Fruit fly (Drosophila melanogaster): ENCODE measurements around the gene CG3558.

The CG3558 gene

DNA sequence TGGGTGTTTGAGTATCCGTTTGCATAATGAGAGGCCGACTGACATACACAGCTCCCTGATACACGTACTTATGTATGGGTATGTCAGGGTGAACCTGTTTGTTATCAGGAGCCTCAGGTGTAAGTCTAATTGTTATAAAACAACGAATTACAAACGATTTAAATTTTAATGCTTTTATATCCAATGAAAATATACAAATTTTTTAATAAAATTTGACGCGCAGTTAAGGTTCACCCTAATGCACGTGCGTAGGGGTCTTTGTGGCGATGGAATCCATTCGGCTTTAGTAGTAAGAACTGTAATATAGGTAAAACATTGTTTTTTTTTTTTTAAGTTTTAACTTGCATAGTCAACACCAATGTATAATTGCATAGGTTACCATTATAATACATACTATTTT, 48.2 kb upstream of the CG3558 start (continued):
- TF ChIP-seq CG10274 (GFP tag; optimal IDR thresholded peaks at IDR 0.05) (no peak), CG11085 (GFP tag; IDR thresholded peaks at IDR 0.05) (no peak), yki (optimal IDR thresholded peaks at IDR 0.05) (no peak), lilli (GFP tag; optimal IDR thresholded peaks at IDR 0.05) (peak; percentile 76), Tbp (GFP tag; optimal IDR thresholded peaks at IDR 0.05) (no peak), Atf6 (GFP tag; IDR thresholded peaks at IDR 0.05) (no peak), Lhr (GFP tag; optimal IDR thresholded peaks at IDR 0.05) (no peak), CG13624 (GFP tag; optimal IDR thresholded peaks at IDR 0.05) (no peak), Oaz (GFP tag; IDR thresholded peaks at IDR 0.05) (no peak), Ets65A (GFP tag) (no peak), CG15073 (GFP tag; optimal IDR thresholded peaks at IDR 0.05) (no peak), ewg (GFP tag; optimal IDR thresholded peaks at IDR 0.05) (no peak), Trl (optimal IDR thresholded peaks at IDR 0.05) (no peak), Trl (GFP tag; optimal IDR thresholded peaks at IDR 0.05) (no peak), CG2129 (GFP tag; IDR thresholded peaks at IDR 0.05; ENCODE audit: partially characterized antibody) (no peak), cg (GFP tag; optimal IDR thresholded peaks at IDR 0.05) (no peak), danr (GFP tag; IDR thresholded peaks at IDR 0.05) (no peak), HHEX (GFP tag; optimal IDR thresholded peaks at IDR 0.05) (peak; percentile 10), phol (tag; optimal IDR thresholded peaks at IDR 0.05) (peak; percentile 9), ken (GFP tag; IDR thresholded peaks at IDR 0.05) (0 out of 3 replicates have a peak, but pooled peaks have one; percentile 26), CG15514 (GFP tag; optimal IDR thresholded peaks at IDR 0.05) (peak; percentile 19), CG7786 (GFP tag; optimal IDR thresholded peaks at IDR 0.05) (no peak), D19A (tag; optimal IDR thresholded peaks at IDR 0.05) (peak; percentile 32), CG14441 (GFP tag; IDR thresholded peaks at IDR 0.05) (no peak), onecut (GFP tag; IDR thresholded peaks at IDR 0.05) (no peak), Drgx (GFP tag; IDR thresholded peaks at IDR 0.05) (peak; percentile 57), oc (tag; optimal IDR thresholded peaks at IDR 0.05) (no peak), Sry-δ (GFP tag; optimal IDR thresholded peaks at IDR 0.05) (no peak), CG32532 (GFP tag; IDR thresholded peaks at IDR 0.05) (peak; percentile 47; the same call in 1 of the 2 replicates), CG11247 (GFP tag; IDR thresholded peaks at IDR 0.05) (no peak), CG8089 (GFP tag; optimal IDR thresholded peaks at IDR 0.05) (no peak), Xrp1 (GFP tag; IDR thresholded peaks at IDR 0.05) (no peak), CG4617 (GFP tag; optimal IDR thresholded peaks at IDR 0.05; ENCODE audit: borderline replicate concordance) (no peak), ttk (GFP tag; IDR thresholded peaks at IDR 0.05) (no peak), Rx (GFP tag; IDR thresholded peaks at IDR 0.05) (no peak), Nf-YC (tag; optimal IDR thresholded peaks at IDR 0.05) (no peak), B-H1 (GFP tag; IDR thresholded peaks at IDR 0.05) (no peak), hkb (optimal IDR thresholded peaks at IDR 0.05) (no peak), hkb (GFP tag; IDR thresholded peaks at IDR 0.05) (0 out of 2 replicates have a peak, but pooled peaks have one; percentile 31), stwl (tag; optimal IDR thresholded peaks at IDR 0.05) (no peak), CG18599 (GFP tag; optimal IDR thresholded peaks at IDR 0.05) (peak; percentile 63), pfk (GFP tag; optimal IDR thresholded peaks at IDR 0.05) (no peak), mirr (GFP tag; optimal IDR thresholded peaks at IDR 0.05) (no peak), al (GFP tag; IDR thresholded peaks at IDR 0.05) (no peak), HLH4C (GFP tag; IDR thresholded peaks at IDR 0.05; ENCODE audit: partially characterized antibody) (no peak), seq (GFP tag; IDR thresholded peaks at IDR 0.05) (no peak), slp2 (GFP tag; optimal IDR thresholded peaks at IDR 0.05) (no peak), CG14667 (GFP tag; IDR thresholded peaks at IDR 0.05) (no peak), toy (GFP tag; IDR thresholded peaks at IDR 0.05) (no peak), nerfin-1 (tag; optimal IDR thresholded peaks at IDR 0.05) (no peak), CG43689 (GFP tag; IDR thresholded peaks at IDR 0.05) (no peak), MBD-R2 (GFP tag; IDR thresholded peaks at IDR 0.05) (no peak), CG1602 (GFP tag; optimal IDR thresholded peaks at IDR 0.05) (no peak), Elba2 (GFP tag; optimal IDR thresholded peaks at IDR 0.05) (no peak)
